Worm (Caenorhabditis elegans) whole organism, young adult: ENCODE results near the gene M117.1.

ENCODE experiments used
- C06A6.2 ChIP-seq: fragments of 200-800 bp; sonication (Bioruptor generic); conservative IDR thresholded peaks from 2 replicates; pipeline ENCODE4 v1.3.6; 2022; ENCODE audit warnings: missing genetic modification characterization, missing compliant biosample characterization
- D2030.7 ChIP-seq: fragments of 200-800 bp; sonication (Bioruptor generic); IDR thresholded peaks from 2 replicates; pipeline ENCODE4 v1.3.6; 2022; ENCODE audit warnings: missing genetic modification reagents, missing genetic modification characterization, missing compliant biosample characterization
- F22D6.2 ChIP-seq: sonication (generic microtip); optimal IDR thresholded peaks from 2 replicates; lab custom pipeline; 2016; ENCODE audit warnings: mild to moderate bottlenecking, missing genetic modification characterization, missing compliant biosample characterization
- F37B4.10 ChIP-seq: fragments of 200-800 bp; sonication (Bioruptor generic); IDR thresholded peaks from 2 replicates; pipeline ENCODE4 v1.3.6; 2022; ENCODE audit warnings: missing genetic modification characterization, missing compliant biosample characterization
- K12H6.12 ChIP-seq: fragments of 200-800 bp; sonication (Bioruptor generic); optimal IDR thresholded peaks from 2 replicates; lab custom pipeline; 2018; ENCODE audit warnings: mild to moderate bottlenecking, missing genetic modification characterization, missing compliant biosample characterization
- T07F8.4 ChIP-seq: sonication (generic microtip); optimal IDR thresholded peaks from 2 replicates; lab custom pipeline; 2016; ENCODE audit warnings: mild to moderate bottlenecking, missing genetic modification characterization, moderate library complexity, missing compliant biosample characterization
- Y56A3A.18 ChIP-seq: fragments of 200-800 bp; sonication (Bioruptor generic); IDR thresholded peaks from 2 replicates; pipeline ENCODE4 v1.3.6; 2022; ENCODE audit warnings: missing genetic modification reagents, missing genetic modification characterization, missing compliant biosample characterization
- Y79H2A.3 ChIP-seq: fragments of 200-800 bp; sonication (Bioruptor generic); conservative IDR thresholded peaks from 2 replicates; pipeline ENCODE4 v1.3.6; 2022; ENCODE audit warnings: missing genetic modification reagents, missing genetic modification characterization, missing compliant biosample characterization
- ceh-27 ChIP-seq: fragments of 200-800 bp; sonication (Bioruptor generic); optimal IDR thresholded peaks from 2 replicates; lab custom pipeline; 2018; ENCODE audit warnings: mild to moderate bottlenecking, missing genetic modification characterization, moderate library complexity, missing compliant biosample characterization
- ceh-58 ChIP-seq: fragments of 200-800 bp; sonication (Bioruptor generic); IDR thresholded peaks from 2 replicates; pipeline ENCODE4 v1.3.6; 2022; ENCODE audit warnings: missing genetic modification characterization, missing compliant biosample characterization
- dox-1 ChIP-seq: fragments of 200-800 bp; sonication (Bioruptor generic); IDR thresholded peaks from 2 replicates; pipeline ENCODE4 v1.3.6; 2022; ENCODE audit warnings: missing genetic modification reagents, missing genetic modification characterization, missing compliant biosample characterization
- egl-18 ChIP-seq: fragments of 200-800 bp; sonication (Bioruptor generic); IDR thresholded peaks from 2 replicates; pipeline ENCODE4 v1.3.6; 2022; ENCODE audit warnings: missing genetic modification reagents, missing genetic modification characterization, missing compliant biosample characterization
- fkh-3 ChIP-seq: sonication (generic microtip); optimal IDR thresholded peaks from 2 replicates; lab custom pipeline; 2016; ENCODE audit warnings: mild to moderate bottlenecking, missing genetic modification characterization, missing compliant biosample characterization
- him-1 ChIP-seq: sonication (generic microtip); optimal IDR thresholded peaks from 2 replicates; lab custom pipeline; 2016; ENCODE audit warnings: missing genotype, missing genetic modification reagents, missing genetic modification characterization, missing compliant biosample characterization
- hmg-1.2 ChIP-seq: fragments of 200-800 bp; sonication (Bioruptor generic); IDR thresholded peaks from 2 replicates; pipeline ENCODE4 v1.3.6; 2022; ENCODE audit warnings: missing genetic modification reagents, missing genetic modification characterization, missing compliant biosample characterization
- hrde-1 ChIP-seq: sonication (generic microtip); optimal IDR thresholded peaks from 2 replicates; lab custom pipeline; 2016; ENCODE audit warnings: missing genetic modification characterization, mild to moderate bottlenecking, missing compliant biosample characterization, moderate library complexity, missing genotype, missing genetic modification reagents, borderline replicate concordance
- lin-40 ChIP-seq: sonication (generic microtip); optimal IDR thresholded peaks from 2 replicates; lab custom pipeline; 2016; ENCODE audit warnings: missing genetic modification characterization, mild to moderate bottlenecking, missing compliant biosample characterization, missing genotype, missing genetic modification reagents
- lsy-27 ChIP-seq: sonication (generic microtip); optimal IDR thresholded peaks from 2 replicates; lab custom pipeline; 2017; ENCODE audit warnings: missing genetic modification characterization, mild to moderate bottlenecking, missing compliant biosample characterization, antibody characterized with exemption, missing genotype, borderline replicate concordance; ENCODE audit not compliant: insufficient read depth
- mxl-1 ChIP-seq: sonication (generic microtip); optimal IDR thresholded peaks from 2 replicates; lab custom pipeline; 2016; ENCODE audit warnings: missing genetic modification characterization, missing compliant biosample characterization
- nfya-2 ChIP-seq: fragments of 200-800 bp; sonication (Bioruptor generic); IDR thresholded peaks from 2 replicates; pipeline ENCODE4 v1.3.6; 2022; ENCODE audit warnings: missing genetic modification reagents, missing genetic modification characterization, missing compliant biosample characterization
- nfyb-1 ChIP-seq: fragments of 200-800 bp; sonication (Bioruptor generic); IDR thresholded peaks from 2 replicates; pipeline ENCODE4 v1.3.6; 2022; ENCODE audit warnings: missing genetic modification reagents, missing genetic modification characterization, missing compliant biosample characterization
- nhr-179 ChIP-seq: sonication (generic microtip); optimal IDR thresholded peaks from 2 replicates; lab custom pipeline; 2016; ENCODE audit warnings: mild to moderate bottlenecking, missing genetic modification characterization, missing compliant biosample characterization
- nhr-90 ChIP-seq: sonication (generic microtip); optimal IDR thresholded peaks from 2 replicates; lab custom pipeline; 2016; ENCODE audit warnings: missing genotype, mild to moderate bottlenecking, missing genetic modification characterization, missing compliant biosample characterization
- repo-1 ChIP-seq: sonication (generic microtip); optimal IDR thresholded peaks from 2 replicates; lab custom pipeline; 2017; ENCODE audit warnings: mild to moderate bottlenecking, missing genetic modification characterization, missing compliant biosample characterization
- sea-2 ChIP-seq: fragments of 200-800 bp; sonication (Bioruptor generic); IDR thresholded peaks from 2 replicates; pipeline ENCODE4 v1.3.6; 2022; ENCODE audit warnings: missing genetic modification characterization, missing compliant biosample characterization
- snpc-1.3 ChIP-seq: sonication (generic microtip); optimal IDR thresholded peaks from 2 replicates; lab custom pipeline; 2017; ENCODE audit warnings: missing genetic modification characterization, mild to moderate bottlenecking, missing compliant biosample characterization, antibody characterized with exemption, moderate library complexity, missing genotype, missing genetic modification reagents; ENCODE audit not compliant: insufficient read depth
- snpc-4 ChIP-seq, 5 experiments: fragments of 150-350 bp in 1 of 5; sonication (generic microtip) in 4 of 5; optimal IDR thresholded peaks; 2 replicates each; lab custom pipeline; 2014 to 2018; ENCODE audit warnings: missing genetic modification characterization in 5 of 5, missing biosample characterization in 3 of 5, antibody characterized with exemption in 2 of 5, mild to moderate bottlenecking in 2 of 5, missing compliant biosample characterization in 2 of 5, missing genotype in 2 of 5, moderate library complexity in 2 of 5, missing genetic modification reagents in 1 of 5
- somi-1 ChIP-seq: fragments of 200-800 bp; sonication (Bioruptor generic); optimal IDR thresholded peaks from 2 replicates; lab custom pipeline; 2018; ENCODE audit warnings: mild to moderate bottlenecking, missing genetic modification characterization, missing compliant biosample characterization
- sptf-2 ChIP-seq: fragments of 200-800 bp; sonication (Bioruptor generic); optimal IDR thresholded peaks from 2 replicates; lab custom pipeline; 2018; ENCODE audit warnings: mild to moderate bottlenecking, missing genetic modification characterization, missing compliant biosample characterization
- unc-130 ChIP-seq: sonication (generic microtip); optimal IDR thresholded peaks from 2 replicates; lab custom pipeline; 2016; ENCODE audit warnings: missing genetic modification reagents, missing genetic modification characterization, missing compliant biosample characterization
- ztf-22 ChIP-seq: fragments of 200-800 bp; sonication (Bioruptor generic); optimal IDR thresholded peaks from 2 replicates; lab custom pipeline; 2018; ENCODE audit warnings: mild to moderate bottlenecking, missing genetic modification characterization, moderate library complexity, missing compliant biosample characterization
- ztf-3 ChIP-seq: fragments of 200-800 bp; sonication (Bioruptor generic); optimal IDR thresholded peaks from 2 replicates; lab custom pipeline; 2018; ENCODE audit warnings: mild to moderate bottlenecking, missing genetic modification characterization, missing compliant biosample characterization

The M117.1 gene

ce11 chrIV:11788383-11788963 is 25.6 kb upstream of the M117.1 start:
- TF ChIP-seq ceh-27 (GFP tag; lab: Kevin White, UChicago) = no peak
- no peak for TF ChIP-seq sea-2 (GFP tag; lab: Robert Waterston, UW)
- no peak for TF ChIP-seq ztf-22 (GFP tag; lab: Kevin White, UChicago)
- TF ChIP-seq mxl-1 (tag; lab: Kevin White, UChicago) = no peak
- TF ChIP-seq dox-1 (GFP tag; lab: Robert Waterston, UW) = no peak
- TF ChIP-seq unc-130 (GFP tag; lab: Kevin White, UChicago) = no peak
- TF ChIP-seq F37B4.10 (GFP tag; lab: Robert Waterston, UW) = no peak
- TF ChIP-seq nhr-90 (tag; lab: Kevin White, UChicago) = no peak
- no peak for TF ChIP-seq F22D6.2 (tag; lab: Kevin White, UChicago)

ce11 chrIV:11792495-11792894 is 21.6 kb upstream of the M117.1 start, which contains the start of gene H01G02.3:
TSS of gene H01G02.3 (minus strand) at chrIV:11792595.
- no peak for TF ChIP-seq nhr-90 (tag; lab: Kevin White, UChicago)

ce11 chrIV:11793170-11793569 is 20.9 kb upstream of the M117.1 start:
- TF ChIP-seq nfya-2 (GFP tag; lab: Robert Waterston, UW) (no peak), somi-1 (GFP tag; lab: Kevin White, UChicago) (no peak), dox-1 (GFP tag; lab: Robert Waterston, UW) (no peak), snpc-1.3 (tag; lab: Kevin White, UChicago) (no peak), K12H6.12 (tag; lab: Kevin White, UChicago) (peak; percentile 27), F22D6.2 (tag; lab: Kevin White, UChicago) (no peak), sptf-2 (GFP tag; lab: Kevin White, UChicago) (no peak), ceh-58 (no peak)
- TF ChIP-seq, all 124 proteins: peak for 1

ce11 chrIV:11795964-11796363 is 18.1 kb upstream of the M117.1 start:
- no peak for TF ChIP-seq C06A6.2 (GFP tag; lab: Robert Waterston, UW)
- no peak for TF ChIP-seq hmg-1.2 (GFP tag; lab: Robert Waterston, UW)
- no peak for TF ChIP-seq lin-40
- TF ChIP-seq Y56A3A.18 (GFP tag; lab: Robert Waterston, UW) = no peak
- no peak for TF ChIP-seq nfyb-1 (GFP tag; lab: Robert Waterston, UW)
- TF ChIP-seq him-1 (tag; lab: Kevin White, UChicago) = no peak
- TF ChIP-seq lsy-27 = no peak
- no peak for TF ChIP-seq D2030.7 (GFP tag; lab: Robert Waterston, UW)
- TF ChIP-seq Y79H2A.3 (GFP tag; lab: Robert Waterston, UW) = no peak
- no peak for TF ChIP-seq hrde-1 (tag; lab: Kevin White, UChicago)

- TF ChIP-seq somi-1 (GFP tag; lab: Kevin White, UChicago) (no peak), fkh-3 (tag; lab: Kevin White, UChicago) (no peak), egl-18 (no peak), T07F8.4 (no peak), F37B4.10 (GFP tag; lab: Robert Waterston, UW) (no peak), repo-1 (no peak), sea-2 (GFP tag; lab: Robert Waterston, UW) (no peak), ztf-3 (no peak), nhr-179 (tag; lab: Kevin White, UChicago) (no peak), snpc-4 (GFP tag; optimal IDR thresholded peaks at IDR 0.05; lab: Kevin White, UChicago) (no peak), snpc-4 (tag; optimal IDR thresholded peaks at IDR 0.05; lab: Kevin White, UChicago) (no peak)
These were observed 17.2 kb upstream of the M117.1 start for ce11 chrIV:11796818-11797217.
